Worm (Caenorhabditis elegans) whole organism, young adult: Measurements from ENCODE around the gene fbxc-26.
A peak's percentile ranks its signal among the peaks of the same experiment; 100 is the strongest.
"Not testable (repeated sequence)": the region's sequence is repeated elsewhere in the genome, so short reads cannot be mapped to it uniquely, and the experiment has no call there.

ENCODE experiments used
- B0336.3 ChIP-seq: fragments of 200-800 bp; sonication (Bioruptor generic); IDR thresholded peaks from 2 replicates; pipeline ENCODE4 v1.3.6; 2022; ENCODE audit warnings: missing genetic modification characterization, missing compliant biosample characterization
- D2030.7 ChIP-seq: fragments of 200-800 bp; sonication (Bioruptor generic); IDR thresholded peaks from 2 replicates; pipeline ENCODE4 v1.3.6; 2022; ENCODE audit warnings: missing genetic modification reagents, missing genetic modification characterization, missing compliant biosample characterization
- F22D6.2 ChIP-seq: sonication (generic microtip); optimal IDR thresholded peaks from 2 replicates; lab custom pipeline; 2016; ENCODE audit warnings: mild to moderate bottlenecking, missing genetic modification characterization, missing compliant biosample characterization
- F33H1.4 ChIP-seq: fragments of 200-800 bp; sonication (Bioruptor generic); IDR thresholded peaks from 2 replicates; pipeline ENCODE4 v1.3.6; 2022; ENCODE audit warnings: missing genetic modification reagents, missing genetic modification characterization, missing compliant biosample characterization
- F49E8.2 ChIP-seq: sonication (generic microtip); optimal IDR thresholded peaks from 3 replicates; lab custom pipeline; 2017; ENCODE audit warnings: missing genetic modification characterization, mild to moderate bottlenecking, missing compliant biosample characterization, antibody characterized with exemption, moderate library complexity; ENCODE audit not compliant: insufficient read depth
- F52B5.7 ChIP-seq: sonication (generic microtip); optimal IDR thresholded peaks from 2 replicates; lab custom pipeline; 2016; ENCODE audit warnings: mild to moderate bottlenecking, missing genetic modification characterization, missing compliant biosample characterization
- F57A8.1 ChIP-seq: fragments of 200-800 bp; sonication (Bioruptor generic); optimal IDR thresholded peaks from 2 replicates; lab custom pipeline; 2018; ENCODE audit warnings: mild to moderate bottlenecking, missing genetic modification characterization, moderate library complexity, missing compliant biosample characterization
- F57C9.4 ChIP-seq: sonication (generic microtip); optimal IDR thresholded peaks from 2 replicates; lab custom pipeline; 2017; ENCODE audit warnings: mild to moderate bottlenecking, missing genetic modification characterization, missing compliant biosample characterization
- Y79H2A.3 ChIP-seq: fragments of 200-800 bp; sonication (Bioruptor generic); conservative IDR thresholded peaks from 2 replicates; pipeline ENCODE4 v1.3.6; 2022; ENCODE audit warnings: missing genetic modification reagents, missing genetic modification characterization, missing compliant biosample characterization
- Y95B8A.8 ChIP-seq: fragments of 200-800 bp; sonication (Bioruptor generic); IDR thresholded peaks from 2 replicates; pipeline ENCODE4 v1.3.6; 2022; ENCODE audit warnings: missing genetic modification reagents, missing genetic modification characterization, missing compliant biosample characterization
- ZK185.1 ChIP-seq: sonication (generic microtip); optimal IDR thresholded peaks from 2 replicates; lab custom pipeline; 2016; ENCODE audit warnings: mild to moderate bottlenecking, missing genetic modification characterization, missing compliant biosample characterization; ENCODE audit not compliant: poor library complexity, severe bottlenecking
- akir-1 ChIP-seq: fragments of 200-800 bp; sonication (Bioruptor generic); optimal IDR thresholded peaks from 2 replicates; lab custom pipeline; 2018; ENCODE audit warnings: mild to moderate bottlenecking, missing genetic modification characterization, moderate library complexity, missing compliant biosample characterization
- aptf-2 ChIP-seq: fragments of 200-800 bp; sonication (Bioruptor generic); conservative IDR thresholded peaks from 2 replicates; pipeline ENCODE4 v1.3.6; 2022; ENCODE audit warnings: missing genetic modification reagents, missing genetic modification characterization, missing compliant biosample characterization
- athp-1 ChIP-seq: sonication (generic microtip); optimal IDR thresholded peaks from 2 replicates; lab custom pipeline; 2017; ENCODE audit warnings: mild to moderate bottlenecking, missing genetic modification characterization, missing compliant biosample characterization
- attf-3 ChIP-seq: fragments of 200-800 bp; sonication (Bioruptor generic); conservative IDR thresholded peaks from 2 replicates; pipeline ENCODE4 v1.3.6; 2022; ENCODE audit warnings: missing genetic modification reagents, missing genetic modification characterization, missing compliant biosample characterization
- ccch-3 ChIP-seq: fragments of 200-800 bp; sonication (Bioruptor generic); optimal IDR thresholded peaks from 2 replicates; lab custom pipeline; 2018; ENCODE audit warnings: mild to moderate bottlenecking, missing genetic modification characterization, missing compliant biosample characterization
- ceh-91 ChIP-seq: fragments of 200-800 bp; sonication (Bioruptor generic); IDR thresholded peaks from 2 replicates; pipeline ENCODE4 v1.3.6; 2022; ENCODE audit warnings: missing genetic modification reagents, missing genetic modification characterization, missing compliant biosample characterization
- dox-1 ChIP-seq: fragments of 200-800 bp; sonication (Bioruptor generic); IDR thresholded peaks from 2 replicates; pipeline ENCODE4 v1.3.6; 2022; ENCODE audit warnings: missing genetic modification reagents, missing genetic modification characterization, missing compliant biosample characterization
- dpl-1 ChIP-seq: fragments of 150-350 bp; optimal IDR thresholded peaks from 2 replicates; lab custom pipeline; 2014; ENCODE audit warnings: missing biosample characterization, missing genetic modification reagents, missing genetic modification characterization
- hlh-12 ChIP-seq: sonication (generic microtip); optimal IDR thresholded peaks from 2 replicates; lab custom pipeline; 2016; ENCODE audit warnings: missing genetic modification characterization, missing compliant biosample characterization
- hmg-1.2 ChIP-seq: fragments of 200-800 bp; sonication (Bioruptor generic); IDR thresholded peaks from 2 replicates; pipeline ENCODE4 v1.3.6; 2022; ENCODE audit warnings: missing genetic modification reagents, missing genetic modification characterization, missing compliant biosample characterization
- lag-1 ChIP-seq: fragments of 200-800 bp; sonication (Bioruptor generic); IDR thresholded peaks from 2 replicates; pipeline ENCODE4 v1.3.6; 2022; ENCODE audit warnings: missing genetic modification reagents, missing genetic modification characterization, missing compliant biosample characterization
- let-607 ChIP-seq, 2 experiments: fragments of 200-800 bp in 1 of 2; sonication (Bioruptor generic) in 1 of 2; sonication (generic microtip) in 1 of 2; optimal IDR thresholded peaks; 2 replicates each; lab custom pipeline; 2016 to 2018; ENCODE audit warnings: mild to moderate bottlenecking in 2 of 2, missing compliant biosample characterization in 2 of 2, missing genetic modification characterization in 2 of 2, moderate library complexity in 2 of 2, missing genotype in 1 of 2
- lsl-1 ChIP-seq: fragments of 200-800 bp; sonication (Bioruptor generic); optimal IDR thresholded peaks from 2 replicates; lab custom pipeline; 2018; ENCODE audit warnings: mild to moderate bottlenecking, missing genetic modification characterization, moderate library complexity, missing compliant biosample characterization
- madf-6 ChIP-seq: fragments of 200-800 bp; sonication (Bioruptor generic); IDR thresholded peaks from 2 replicates; pipeline ENCODE4 v1.3.6; 2022; ENCODE audit warnings: missing genetic modification reagents, missing genetic modification characterization, missing compliant biosample characterization
- madf-8 ChIP-seq: fragments of 200-800 bp; sonication (Bioruptor generic); conservative IDR thresholded peaks from 2 replicates; pipeline ENCODE4 v1.3.6; 2022; ENCODE audit warnings: missing genetic modification reagents, missing genetic modification characterization, missing compliant biosample characterization
- mcd-1 ChIP-seq: fragments of 200-800 bp; sonication (Bioruptor generic); IDR thresholded peaks from 2 replicates; pipeline ENCODE4 v1.3.6; 2022; ENCODE audit warnings: missing genetic modification reagents, missing genetic modification characterization, missing compliant biosample characterization
- mel-28 ChIP-seq: sonication (generic microtip); optimal IDR thresholded peaks from 2 replicates; lab custom pipeline; 2016; ENCODE audit warnings: borderline replicate concordance, mild to moderate bottlenecking, missing genetic modification characterization, missing compliant biosample characterization
- nhr-120 ChIP-seq: fragments of 200-800 bp; sonication (Bioruptor generic); IDR thresholded peaks from 2 replicates; pipeline ENCODE4 v1.3.6; 2022; ENCODE audit warnings: missing genetic modification characterization, missing compliant biosample characterization
- nhr-80 ChIP-seq: sonication (generic microtip); optimal IDR thresholded peaks from 2 replicates; lab custom pipeline; 2016; ENCODE audit warnings: missing genetic modification characterization, missing compliant biosample characterization
- rcor-1 ChIP-seq: fragments of 200-800 bp; sonication (Bioruptor generic); IDR thresholded peaks from 2 replicates; pipeline ENCODE4 v1.3.6; 2022; ENCODE audit warnings: missing genetic modification reagents, missing genetic modification characterization, missing compliant biosample characterization
- repo-1 ChIP-seq: sonication (generic microtip); optimal IDR thresholded peaks from 2 replicates; lab custom pipeline; 2017; ENCODE audit warnings: mild to moderate bottlenecking, missing genetic modification characterization, missing compliant biosample characterization
- tlf-1 ChIP-seq: fragments of 200-800 bp; sonication (Bioruptor generic); optimal IDR thresholded peaks from 2 replicates; lab custom pipeline; 2018; ENCODE audit warnings: mild to moderate bottlenecking, missing genetic modification characterization, missing compliant biosample characterization
- ztf-18 ChIP-seq: sonication (generic microtip); optimal IDR thresholded peaks from 2 replicates; lab custom pipeline; 2016; ENCODE audit warnings: missing genotype, mild to moderate bottlenecking, missing genetic modification characterization, missing compliant biosample characterization

The fbxc-26 gene

ce11 chrII:1662881-1663280 is 31.5 kb downstream of the fbxc-26 start, which contains the start of gene ZC204.14:
Gene ZC204.14 (minus strand): TSS chrII:1662949.
- TF ChIP-seq Y79H2A.3 (GFP tag; lab: Robert Waterston, UW) (no peak), hmg-1.2 (GFP tag; lab: Robert Waterston, UW) (peak; percentile 77)

- TF ChIP-seq aptf-2 (GFP tag; lab: Robert Waterston, UW) = 0 out of 2 replicates have a peak, but pooled peaks have one; percentile 58
- peak; percentile 22 for TF ChIP-seq lsl-1 (GFP tag; lab: Kevin White, UChicago)
- TF ChIP-seq F33H1.4 (GFP tag; lab: Robert Waterston, UW) = peak; percentile 30; the same call in 1 of the 2 replicates
- peak; percentile 62 for TF ChIP-seq ceh-91 (GFP tag; lab: Robert Waterston, UW)
- peak; percentile 63; the same call in 1 of the 2 replicates for TF ChIP-seq rcor-1 (GFP tag; lab: Robert Waterston, UW)
- peak; percentile 80 for TF ChIP-seq mcd-1 (GFP tag; lab: Robert Waterston, UW)
- peak; percentile 44; the same call in 1 of the 2 replicates for TF ChIP-seq attf-3 (GFP tag; lab: Robert Waterston, UW)
- 0 out of 2 replicates have a peak, but pooled peaks have one; percentile 53 for TF ChIP-seq Y95B8A.8 (GFP tag; lab: Robert Waterston, UW)
- peak; percentile 91 for TF ChIP-seq hmg-1.2 (GFP tag; lab: Robert Waterston, UW)
- peak; percentile 56 for TF ChIP-seq madf-6 (GFP tag; lab: Robert Waterston, UW)
- TF ChIP-seq let-607 (tag; optimal IDR thresholded peaks at IDR 0.05; lab: Kevin White, UChicago) = peak in 1 of 2 experiments; percentile 28
- TF ChIP-seq D2030.7 (GFP tag; lab: Robert Waterston, UW) = peak; percentile 63
- TF ChIP-seq madf-8 (GFP tag; lab: Robert Waterston, UW) = peak; percentile 53
- TF ChIP-seq dox-1 (GFP tag; lab: Robert Waterston, UW) = peak; percentile 85
Observed at ce11 chrII:1661300-1661838, 33.1 kb downstream of the fbxc-26 start.

ce11 chrII:1660888-1661287 is 33.5 kb downstream of the fbxc-26 start, which contains the start of gene ZC204.13:
Gene ZC204.13 (minus strand): TSS chrII:1660988.
- not testable (repeated sequence) for TF ChIP-seq tlf-1 (GFP tag; lab: Kevin White, UChicago); B0336.3; F52B5.7 (tag; lab: Kevin White, UChicago)

ce11 chrII:1659729-1660128 is 34.7 kb downstream of the fbxc-26 start:
- TF ChIP-seq nhr-80 (tag; lab: Kevin White, UChicago) = peak; percentile 75
- peak; percentile 67; the same call in 1 of the 2 replicates for TF ChIP-seq dox-1 (GFP tag; lab: Robert Waterston, UW)

- TF ChIP-seq ZK185.1 (tag; lab: Kevin White, UChicago) (no peak), ccch-3 (GFP tag; lab: Kevin White, UChicago) (no peak), athp-1 (tag; lab: Kevin White, UChicago) (no peak), F57C9.4 (tag; lab: Kevin White, UChicago) (no peak), mel-28 (tag; lab: Kevin White, UChicago) (no peak), madf-8 (GFP tag; lab: Robert Waterston, UW) (no peak), ztf-18 (tag; lab: Kevin White, UChicago) (no peak), rcor-1 (GFP tag; lab: Robert Waterston, UW) (no peak), akir-1 (GFP tag; lab: Kevin White, UChicago) (no peak), dpl-1 (GFP tag; lab: Kevin White, UChicago) (no peak), B0336.3 (no peak), nhr-120 (GFP tag; lab: Robert Waterston, UW) (no peak), F22D6.2 (tag; lab: Kevin White, UChicago) (no peak), repo-1 (tag; lab: Kevin White, UChicago) (no peak), hlh-12 (tag; lab: Kevin White, UChicago) (no peak), F57A8.1 (GFP tag; lab: Kevin White, UChicago) (no peak), lag-1 (GFP tag; lab: Robert Waterston, UW) (no peak), F49E8.2 (tag; lab: Kevin White, UChicago) (no peak)
- TF ChIP-seq, all 124 proteins: peak for 0
Observed at ce11 chrII:1657202-1657601, 37.2 kb downstream of the fbxc-26 start, which contains the start of gene ZC204.12. Gene ZC204.12 (minus strand): TSS chrII:1657302.
